Worm (Caenorhabditis elegans) whole organism, late embryonic: ENCODE results near the gene F58A6.5.

Source experiments
- ama-1 ChIP-seq: fragments of 150-350 bp; optimal IDR thresholded peaks from 2 replicates; lab custom pipeline; 2014
- pha-2 ChIP-seq: sonication (generic microtip); optimal IDR thresholded peaks from 2 replicates; lab custom pipeline; 2017; ENCODE audit warnings: mild to moderate bottlenecking, missing genetic modification characterization, missing compliant biosample characterization

- TF ChIP-seq pha-2 = no peak
- no peak for TF ChIP-seq ama-1 (lab: Kevin White, UChicago)
Observed at ce11 chrII:5157525-5157924, 9.3 kb upstream of the F58A6.5 start, which contains the start of gene srb-13.
